Worm (Caenorhabditis elegans): ENCODE measurements around the gene Y54G11A.17.
A peak's percentile ranks its signal among the peaks of the same experiment; 100 is the strongest.

The Y54G11A.17 gene

DNA sequence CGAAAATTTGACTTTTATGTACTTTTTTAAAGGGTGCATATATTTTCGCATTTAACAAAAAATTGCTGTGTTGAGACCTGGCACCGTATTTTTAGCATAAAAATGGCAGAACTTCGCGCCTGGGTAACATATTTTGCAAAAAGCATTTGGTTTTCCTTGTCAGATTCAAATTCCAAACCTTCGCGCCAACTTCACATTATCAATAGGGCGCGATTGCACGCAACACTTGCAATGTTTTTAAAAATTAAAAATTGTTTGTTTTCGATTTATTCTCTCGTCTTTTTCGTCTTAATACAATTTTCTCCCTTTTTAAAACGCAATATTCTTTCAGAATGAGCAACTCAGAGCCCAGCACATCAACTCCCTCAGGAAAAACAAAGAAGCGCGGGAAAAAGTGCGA, 34.4 kb upstream of the Y54G11A.17 start, which contains the start of gene mes-2 (continued):
- TF ChIP-seq xnd-1 (tag; optimal IDR thresholded peaks at IDR 0.05) (peak; percentile 31), Y79H2A.3 (GFP tag; conservative IDR thresholded peaks at IDR 0.05) (no peak), hmg-20 (GFP tag; IDR thresholded peaks at IDR 0.05) (no peak), B0336.3 (GFP tag; IDR thresholded peaks at IDR 0.05) (no peak)

DNA sequence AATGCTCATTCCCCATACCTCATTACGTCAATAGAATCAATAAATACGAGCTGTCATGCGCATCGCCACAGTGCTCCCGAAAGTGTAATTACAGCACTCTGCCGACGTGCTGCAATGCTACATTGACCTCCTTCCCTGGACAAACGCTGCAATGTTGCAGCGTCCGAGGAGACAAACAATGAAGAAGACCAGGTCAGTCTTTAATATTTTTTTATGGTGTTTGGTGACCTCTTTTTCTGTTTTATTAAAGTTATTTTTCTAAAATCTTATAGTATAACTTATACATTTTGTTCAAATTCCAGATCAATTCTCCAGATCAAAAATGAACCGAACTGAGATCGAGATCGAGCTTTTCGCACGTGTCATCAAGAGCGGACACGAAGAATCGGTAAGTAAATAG, 32.2 kb upstream of the Y54G11A.17 start, which contains the start of gene sdz-26:
TSS of gene sdz-26 (plus strand) at position 301 of the 400 bp plus-strand sequence.
- TF ChIP-seq D2030.7 (GFP tag; IDR thresholded peaks at IDR 0.05): no peak
- TF ChIP-seq T26A5.8 (tag; optimal IDR thresholded peaks at IDR 0.05): no peak
- no peak for TF ChIP-seq zfh-2 (GFP tag; conservative IDR thresholded peaks at IDR 0.05)
- no peak for TF ChIP-seq hrde-1 (tag; optimal IDR thresholded peaks at IDR 0.05; ENCODE audit: borderline replicate concordance)
- TF ChIP-seq rcor-1 (GFP tag; IDR thresholded peaks at IDR 0.05): no peak
- no peak for TF ChIP-seq F57C9.4 (tag; optimal IDR thresholded peaks at IDR 0.05)
- no peak for TF ChIP-seq egrh-3 (GFP tag; IDR thresholded peaks at IDR 0.05)
- TF ChIP-seq sea-2 (GFP tag; IDR thresholded peaks at IDR 0.05): no peak
- TF ChIP-seq T07F8.4 (tag; optimal IDR thresholded peaks at IDR 0.05): no peak
- no peak for TF ChIP-seq C06A6.2 (GFP tag; conservative IDR thresholded peaks at IDR 0.05)
- no peak for TF ChIP-seq nhr-80 (tag; optimal IDR thresholded peaks at IDR 0.05)
- no peak for TF ChIP-seq F52B5.7 (tag; optimal IDR thresholded peaks at IDR 0.05)
- no peak for TF ChIP-seq him-1 (tag; optimal IDR thresholded peaks at IDR 0.05)
- no peak for TF ChIP-seq mcd-1 (GFP tag; IDR thresholded peaks at IDR 0.05)

DNA sequence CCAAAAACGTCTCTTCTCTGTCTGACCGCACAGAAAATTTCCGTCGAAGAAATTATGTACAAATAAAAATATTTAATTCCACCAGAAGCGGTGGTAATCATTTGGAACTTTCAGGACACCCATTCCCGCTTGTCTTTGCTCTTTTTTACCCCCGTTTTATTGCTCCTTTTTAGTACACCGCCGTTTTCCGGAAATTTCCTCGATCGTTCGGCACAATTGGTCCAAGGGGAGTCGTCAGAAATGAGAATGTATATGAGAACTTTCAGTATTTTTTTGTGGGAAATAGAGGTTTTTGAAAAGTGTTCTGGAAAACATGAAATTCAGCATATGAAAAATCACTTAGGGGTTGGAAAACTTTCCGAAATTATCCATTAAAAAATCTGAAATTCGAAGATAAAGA, 31.6 kb upstream of the Y54G11A.17 start:
- no peak for TF ChIP-seq madf-6 (GFP tag; IDR thresholded peaks at IDR 0.05)
- no peak for TF ChIP-seq B0261.1 (tag; optimal IDR thresholded peaks at IDR 0.05)
- no peak for TF ChIP-seq B0336.3 (GFP tag; IDR thresholded peaks at IDR 0.05)
- TF ChIP-seq bed-2 (GFP tag; IDR thresholded peaks at IDR 0.05): no peak
- no peak for TF ChIP-seq lsl-1 (GFP tag; optimal IDR thresholded peaks at IDR 0.05)
- TF ChIP-seq ztf-28 (GFP tag; IDR thresholded peaks at IDR 0.05): no peak
- no peak for TF ChIP-seq dpl-1 (GFP tag; optimal IDR thresholded peaks at IDR 0.05)
- no peak for TF ChIP-seq nfyb-1 (GFP tag; IDR thresholded peaks at IDR 0.05)
- no peak for TF ChIP-seq K12H6.12 (tag; optimal IDR thresholded peaks at IDR 0.05)
- no peak for TF ChIP-seq F22D6.2 (tag; optimal IDR thresholded peaks at IDR 0.05)
- no peak for TF ChIP-seq madf-8 (GFP tag; conservative IDR thresholded peaks at IDR 0.05)
- no peak for TF ChIP-seq ZK185.1 (tag; optimal IDR thresholded peaks at IDR 0.05; ENCODE audit: poor library complexity, severe bottlenecking)
- no peak for TF ChIP-seq ets-4 (GFP tag; optimal IDR thresholded peaks at IDR 0.05)
- no peak for TF ChIP-seq nfya-2 (GFP tag; IDR thresholded peaks at IDR 0.05)
- TF ChIP-seq nhr-179 (tag; optimal IDR thresholded peaks at IDR 0.05): no peak

DNA sequence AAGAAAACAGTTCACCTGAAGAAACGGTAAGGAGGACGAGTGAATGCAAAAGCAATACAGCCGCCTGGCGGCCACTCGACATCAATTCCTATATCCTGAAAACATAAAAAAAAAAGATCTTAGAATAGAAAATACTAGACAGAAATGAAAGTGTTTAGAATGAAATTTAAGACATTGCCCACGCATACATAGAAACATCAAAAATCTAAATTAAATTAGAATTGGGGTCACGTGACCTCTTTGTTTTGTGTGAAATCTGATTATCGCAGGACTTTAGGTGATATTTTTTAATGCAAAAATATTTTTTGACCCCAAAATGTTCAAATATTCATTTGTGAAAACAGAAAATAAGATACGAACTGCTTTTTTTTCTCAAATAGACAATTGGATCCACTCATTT, 28.6 kb upstream of the Y54G11A.17 start, which contains the start of gene acr-20:
TSS of gene acr-20 (minus strand) at position 101 of the 400 bp plus-strand sequence.
- no peak for TF ChIP-seq tlf-1 (GFP tag; optimal IDR thresholded peaks at IDR 0.05)
- TF ChIP-seq attf-5 (GFP tag; optimal IDR thresholded peaks at IDR 0.05): no peak
- TF ChIP-seq ama-1 (optimal IDR thresholded peaks at IDR 0.05): no peak
- TF ChIP-seq ama-1 (GFP tag; optimal IDR thresholded peaks at IDR 0.05): no peak
- no peak for TF ChIP-seq F49E8.2 (tag; optimal IDR thresholded peaks at IDR 0.05; ENCODE audit: insufficient read depth)
- no peak for TF ChIP-seq ekl-4 (GFP tag; IDR thresholded peaks at IDR 0.05)
- no peak for TF ChIP-seq snpc-3.4 (tag; optimal IDR thresholded peaks at IDR 0.05)
- TF ChIP-seq lin-54 (GFP tag; optimal IDR thresholded peaks at IDR 0.05): no peak
- TF ChIP-seq B0336.3 (GFP tag; IDR thresholded peaks at IDR 0.05): no peak
- TF ChIP-seq zim-3 (tag; optimal IDR thresholded peaks at IDR 0.05): no peak
- TF ChIP-seq die-1 (tag; optimal IDR thresholded peaks at IDR 0.05): no peak
- TF ChIP-seq nhr-179 (tag; optimal IDR thresholded peaks at IDR 0.05): no peak
- TF ChIP-seq mes-4 (tag; optimal IDR thresholded peaks at IDR 0.05): no peak
- no peak for TF ChIP-seq sptf-2 (GFP tag; optimal IDR thresholded peaks at IDR 0.05)
- TF ChIP-seq lin-26 (GFP tag; IDR thresholded peaks at IDR 0.05): no peak
- TF ChIP-seq F33H1.4 (GFP tag; IDR thresholded peaks at IDR 0.05): no peak
- TF ChIP-seq ceh-58 (GFP tag; IDR thresholded peaks at IDR 0.05): no peak
- no peak for TF ChIP-seq hmg-1.2 (GFP tag; IDR thresholded peaks at IDR 0.05)
